Fruit fly (Drosophila melanogaster) whole organism, wandering third instar larva: Measurements from ENCODE around the gene Top3beta.

Experiments
- CG32264 ChIP-seq: fragments of 200-800 bp; sonication (Bioruptor generic); optimal IDR thresholded peaks from 2 replicates; lab custom pipeline; 2016; ENCODE audit warnings: missing biosample characterization, missing genetic modification characterization
- Hr78 ChIP-seq: fragments of >200 bp; optimal IDR thresholded peaks from 2 replicates; lab custom pipeline; 2017; ENCODE audit warnings: missing biosample characterization, missing genetic modification characterization

dm6 chrX:6263614-6264130, 24.1 kb downstream of the Top3beta start:
- TF ChIP-seq CG32264 (no peak), Hr78 (GFP tag; lab: Kevin White, UChicago) (no peak)
